Worm (Caenorhabditis elegans): ENCODE results near the gene R06F6.8.

R06F6.8 gene

DNA sequence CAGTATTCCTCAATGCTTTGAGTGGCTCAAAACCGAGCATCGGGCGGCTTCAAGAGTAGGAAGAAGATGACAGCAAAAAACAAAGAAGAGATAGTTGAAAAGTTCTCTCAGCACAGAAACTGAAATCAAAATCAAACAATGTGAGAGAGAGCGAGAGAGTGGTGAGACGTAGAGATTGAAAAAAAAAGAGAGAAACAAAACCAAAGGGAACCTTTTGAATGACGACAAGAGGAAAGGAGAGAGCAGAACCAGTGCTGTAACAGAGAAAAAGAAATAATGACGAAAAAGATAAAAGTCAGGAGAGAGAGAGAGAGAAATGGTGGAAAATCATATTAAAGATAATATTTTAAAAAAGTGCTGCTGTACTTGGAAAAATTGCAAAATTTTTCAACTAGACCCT lies 47.4 kb upstream of the R06F6.8 start:
- TF ChIP-seq nhr-129 (tag; optimal IDR thresholded peaks at IDR 0.05) (peak; percentile 42), sma-9 (GFP tag; optimal IDR thresholded peaks at IDR 0.05) (peak; percentile 29), sma-9 (tag; optimal IDR thresholded peaks at IDR 0.05) (no peak), alr-1 (tag; optimal IDR thresholded peaks at IDR 0.05) (no peak), egl-27 (tag; optimal IDR thresholded peaks at IDR 0.05) (no peak), C34F6.9 (tag; optimal IDR thresholded peaks at IDR 0.05) (peak; percentile 42), Y55F3AM.14 (GFP tag; optimal IDR thresholded peaks at IDR 0.05) (no peak), unc-55 (GFP tag; optimal IDR thresholded peaks at IDR 0.05) (peak; percentile 30), nhr-12 (tag; optimal IDR thresholded peaks at IDR 0.05) (no peak), F13H6.1 (tag; optimal IDR thresholded peaks at IDR 0.05) (peak; percentile 59), elt-3 (tag; optimal IDR thresholded peaks at IDR 0.05) (no peak), nhr-25 (tag; optimal IDR thresholded peaks at IDR 0.05) (no peak), sem-4 (tag; optimal IDR thresholded peaks at IDR 0.05) (no peak), elt-1 (tag; optimal IDR thresholded peaks at IDR 0.05) (no peak), snpc-4 (tag; optimal IDR thresholded peaks at IDR 0.05) (no peak), skn-1 (tag; optimal IDR thresholded peaks at IDR 0.05) (no peak), dmd-4 (tag; optimal IDR thresholded peaks at IDR 0.05) (no peak), lsy-2 (tag; optimal IDR thresholded peaks at IDR 0.05) (peak in 1 of 2 experiments; percentile 73), crh-2 (tag; optimal IDR thresholded peaks at IDR 0.05) (peak; percentile 69), mab-5 (tag; optimal IDR thresholded peaks at IDR 0.05) (no peak), unc-62 (GFP tag; optimal IDR thresholded peaks at IDR 0.05) (no peak), ama-1 (optimal IDR thresholded peaks at IDR 0.05) (no peak), ZK546.5 (tag; optimal IDR thresholded peaks at IDR 0.05) (no peak), lin-11 (tag; optimal IDR thresholded peaks at IDR 0.05) (no peak), ztf-4 (tag; optimal IDR thresholded peaks at IDR 0.05) (no peak), nhr-6 (tag; optimal IDR thresholded peaks at IDR 0.05) (no peak), lin-39 (tag; optimal IDR thresholded peaks at IDR 0.05) (no peak), ceh-16 (tag; optimal IDR thresholded peaks at IDR 0.05) (no peak), lin-13 (GFP tag; optimal IDR thresholded peaks at IDR 0.05) (no peak), nhr-21 (tag; optimal IDR thresholded peaks at IDR 0.05) (no peak), gmeb-1 (tag; optimal IDR thresholded peaks at IDR 0.05) (peak; percentile 30), fos-1 (tag; optimal IDR thresholded peaks at IDR 0.05) (peak; percentile 54), zag-1 (tag; optimal IDR thresholded peaks at IDR 0.05) (no peak)

DNA sequence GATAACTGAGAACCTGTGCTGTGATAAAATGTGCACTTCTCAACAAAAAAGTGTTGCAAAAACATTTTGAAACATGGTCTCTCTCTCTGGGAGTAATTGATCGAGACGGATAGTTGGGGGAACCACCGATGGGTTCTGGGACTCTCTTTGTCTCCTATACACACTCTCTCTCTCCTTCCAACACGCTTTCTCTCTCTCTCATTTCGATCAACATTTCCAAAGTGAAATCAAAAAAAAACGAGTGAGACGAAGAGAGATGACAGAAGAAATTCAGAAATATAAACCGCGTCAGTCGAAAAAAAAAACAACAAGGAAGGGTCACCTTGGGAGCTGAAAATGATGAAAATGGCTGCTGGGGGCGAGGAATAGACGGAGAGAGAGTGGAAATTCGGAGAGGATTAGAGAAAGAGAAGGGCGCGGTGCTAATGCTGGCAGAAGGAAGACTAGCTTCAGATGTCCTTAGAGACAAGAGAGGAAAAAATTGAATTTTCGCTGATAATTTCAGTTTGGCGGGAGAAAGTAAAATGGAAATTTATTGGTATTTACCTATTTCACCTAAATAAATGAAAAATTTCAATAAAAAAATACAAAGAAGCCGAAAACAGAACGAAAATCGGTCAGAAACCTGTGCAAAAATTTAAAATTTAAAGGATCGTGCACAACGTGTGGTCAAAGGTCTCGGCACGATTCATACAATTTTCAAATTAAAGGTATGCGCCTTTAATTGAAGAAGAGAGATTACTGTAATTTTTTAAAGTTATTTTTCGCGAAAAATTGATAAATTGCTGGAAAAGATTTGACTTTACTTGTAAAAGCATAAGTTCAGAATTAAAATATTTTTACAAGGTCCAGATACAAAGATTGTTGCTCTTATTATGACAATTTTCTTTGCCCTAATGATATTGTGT lies 43.2 kb upstream of the R06F6.8 start:
- no peak for TF ChIP-seq lin-11 (tag; optimal IDR thresholded peaks at IDR 0.05)
- peak; percentile 4 for TF ChIP-seq unc-55 (GFP tag; optimal IDR thresholded peaks at IDR 0.05)
- no peak for TF ChIP-seq Y55F3AM.14 (GFP tag; optimal IDR thresholded peaks at IDR 0.05)
- peak; percentile 67 for TF ChIP-seq nhr-129 (tag; optimal IDR thresholded peaks at IDR 0.05)
- no peak for TF ChIP-seq sma-3 (GFP tag; optimal IDR thresholded peaks at IDR 0.05)
- no peak for TF ChIP-seq aly-2 (tag; optimal IDR thresholded peaks at IDR 0.05)
- TF ChIP-seq nhr-25 (tag; optimal IDR thresholded peaks at IDR 0.05) = peak; percentile 12
- no peak for TF ChIP-seq lin-39 (tag; optimal IDR thresholded peaks at IDR 0.05)
- TF ChIP-seq lin-13 (GFP tag; optimal IDR thresholded peaks at IDR 0.05) = no peak
- TF ChIP-seq blmp-1 (tag; optimal IDR thresholded peaks at IDR 0.05; ENCODE audit: insufficient read depth) = peak; percentile 76
- TF ChIP-seq mab-5 (tag; optimal IDR thresholded peaks at IDR 0.05) = no peak
- peak; percentile 6 for TF ChIP-seq C34F6.9 (tag; optimal IDR thresholded peaks at IDR 0.05)

DNA sequence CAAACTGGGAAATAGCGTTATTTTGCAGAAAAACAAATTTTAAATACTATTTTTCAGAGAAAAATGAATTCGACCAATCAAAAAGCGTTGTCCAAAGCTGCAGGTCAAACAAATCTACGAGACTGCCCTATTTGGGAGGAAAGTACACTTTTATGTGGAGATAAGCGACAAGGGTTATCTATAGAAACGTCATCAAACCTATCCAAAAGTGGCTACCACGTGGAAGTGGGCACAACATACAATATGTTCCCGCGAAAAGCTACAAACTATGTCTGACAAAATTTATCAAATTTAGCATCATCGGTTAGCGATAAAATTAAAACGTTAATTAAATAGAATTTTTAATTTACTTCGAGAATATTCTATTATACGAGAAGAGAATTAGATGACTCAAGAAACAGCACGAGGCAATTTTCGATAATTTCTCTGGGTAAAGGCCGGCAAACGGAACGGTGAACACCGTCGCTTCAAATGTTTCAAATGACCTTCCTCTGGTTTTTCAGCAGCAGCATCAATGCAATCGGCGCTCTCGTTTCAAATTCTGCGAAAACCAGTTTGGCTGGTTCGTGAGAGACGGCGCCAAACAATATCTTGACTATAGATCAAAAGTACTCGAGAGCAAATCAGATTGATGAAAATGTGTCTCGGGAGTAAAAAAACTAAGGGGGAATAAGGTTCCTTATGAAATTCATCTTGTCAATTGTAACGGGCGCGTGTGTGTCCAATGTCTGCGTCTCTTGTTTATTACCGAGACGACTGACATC lies 42.1 kb upstream of the R06F6.8 start:
- peak; percentile 2 for TF ChIP-seq sem-4 (tag; optimal IDR thresholded peaks at IDR 0.05)
- TF ChIP-seq ceh-82 (tag; optimal IDR thresholded peaks at IDR 0.05) = no peak
- no peak for TF ChIP-seq lin-39 (tag; optimal IDR thresholded peaks at IDR 0.05)
- TF ChIP-seq mab-5 (tag; optimal IDR thresholded peaks at IDR 0.05) = no peak
- TF ChIP-seq lin-13 (GFP tag; optimal IDR thresholded peaks at IDR 0.05) = no peak
- no peak for TF ChIP-seq unc-55 (GFP tag; optimal IDR thresholded peaks at IDR 0.05)
- no peak for TF ChIP-seq aly-2 (tag; optimal IDR thresholded peaks at IDR 0.05)
- TF ChIP-seq nhr-10 (tag; optimal IDR thresholded peaks at IDR 0.05) = no peak
- no peak for TF ChIP-seq nhr-77 (tag; optimal IDR thresholded peaks at IDR 0.05)
- no peak for TF ChIP-seq ZK546.5 (tag; optimal IDR thresholded peaks at IDR 0.05)
- TF ChIP-seq ztf-1 (GFP tag; conservative IDR thresholded peaks at IDR 0.05) = no peak
- TF ChIP-seq elt-3 (tag; optimal IDR thresholded peaks at IDR 0.05) = no peak
- TF ChIP-seq peb-1 (tag; optimal IDR thresholded peaks at IDR 0.05) = no peak
- peak in 1 of 2 experiments; percentile 2 for TF ChIP-seq lsy-2 (tag; optimal IDR thresholded peaks at IDR 0.05)
- TF ChIP-seq ceh-16 (tag; optimal IDR thresholded peaks at IDR 0.05) = no peak
- TF ChIP-seq fos-1 (tag; optimal IDR thresholded peaks at IDR 0.05) = peak; percentile 28
- no peak for TF ChIP-seq mbf-1 (tag; optimal IDR thresholded peaks at IDR 0.05)
- no peak for TF ChIP-seq nhr-23 (tag; optimal IDR thresholded peaks at IDR 0.05)
- peak; percentile 52 for TF ChIP-seq nhr-25 (tag; optimal IDR thresholded peaks at IDR 0.05)
- TF ChIP-seq gmeb-1 (tag; optimal IDR thresholded peaks at IDR 0.05) = no peak
- TF ChIP-seq R02D3.7 (tag; optimal IDR thresholded peaks at IDR 0.05) = no peak
- TF ChIP-seq snpc-4 (tag; optimal IDR thresholded peaks at IDR 0.05) = no peak
- no peak for TF ChIP-seq elt-1 (tag; optimal IDR thresholded peaks at IDR 0.05)
- TF ChIP-seq nhr-21 (tag; optimal IDR thresholded peaks at IDR 0.05) = peak; percentile 28
- no peak for TF ChIP-seq nhr-129 (tag; optimal IDR thresholded peaks at IDR 0.05)
- no peak for TF ChIP-seq ama-1 (optimal IDR thresholded peaks at IDR 0.05)
- TF ChIP-seq ztf-4 (tag; optimal IDR thresholded peaks at IDR 0.05) = no peak
- TF ChIP-seq unc-62 (GFP tag; optimal IDR thresholded peaks at IDR 0.05) = no peak
- no peak for TF ChIP-seq blmp-1 (tag; optimal IDR thresholded peaks at IDR 0.05; ENCODE audit: insufficient read depth)

Data from whole organism, L2 larva.